Worm (Caenorhabditis elegans) whole organism, L4 larva: ENCODE measurements around the gene F26D11.1.

ENCODE experiments used
- attf-4 ChIP-seq: sonication (generic microtip); optimal IDR thresholded peaks from 3 replicates; lab custom pipeline; 2017; ENCODE audit warnings: missing biosample characterization, missing genetic modification characterization
- daf-12 ChIP-seq: fragments of 150-350 bp; optimal IDR thresholded peaks from 2 replicates; lab custom pipeline; 2014; ENCODE audit warnings: missing biosample characterization, missing genetic modification reagents, missing genetic modification characterization
- daf-19 ChIP-seq: fragments of 200-800 bp; sonication (Bioruptor generic); conservative IDR thresholded peaks from 2 replicates; pipeline ENCODE4 v1.3.6; 2022; ENCODE audit warnings: missing genetic modification characterization, missing compliant biosample characterization
- egl-43 ChIP-seq: fragments of 200-800 bp; sonication (Bioruptor generic); IDR thresholded peaks from 2 replicates; pipeline ENCODE4 v1.3.6; 2022; ENCODE audit warnings: missing genetic modification reagents, missing genetic modification characterization, missing compliant biosample characterization
- hmg-1.1 ChIP-seq: fragments of 200-800 bp; sonication (Bioruptor generic); IDR thresholded peaks from 2 replicates; pipeline ENCODE4 v1.3.6; 2022; ENCODE audit warnings: missing genetic modification reagents, missing genetic modification characterization, missing compliant biosample characterization
- mep-1 ChIP-seq: fragments of 150-350 bp; sonication (generic microtip); optimal IDR thresholded peaks from 3 replicates; lab custom pipeline; 2014; ENCODE audit warnings: missing biosample characterization, missing genetic modification characterization
- mxl-3 ChIP-seq: fragments of 200-800 bp; sonication (Bioruptor generic); optimal IDR thresholded peaks from 2 replicates; lab custom pipeline; 2018; ENCODE audit warnings: mild to moderate bottlenecking, missing genetic modification characterization, missing compliant biosample characterization
- nhr-28 ChIP-seq: fragments of 150-350 bp; optimal IDR thresholded peaks from 2 replicates; lab custom pipeline; 2014; ENCODE audit warnings: missing biosample characterization, missing genetic modification characterization
- pha-4 ChIP-seq, 2 experiments: fragments of 150-350 bp in 1 of 2; fragments of 200-800 bp in 1 of 2; sonication (Bioruptor generic) in 1 of 2; IDR thresholded peaks in 1 of 2; optimal IDR thresholded peaks in 1 of 2; 2 replicates each; pipeline versions ENCODE4 v1.3.6 to Lab custom; 2014 to 2022; ENCODE audit warnings: missing genetic modification characterization in 2 of 2, missing genetic modification reagents in 2 of 2, missing biosample characterization in 1 of 2, missing compliant biosample characterization in 1 of 2
- unc-62 ChIP-seq, 3 experiments: fragments of 150-350 bp in 1 of 3; sonication (generic microtip); optimal IDR thresholded peaks in 2 of 3; peaks in 1 of 3; 1 replicate in 1 of 3; 2 replicates in 2 of 3; lab custom pipeline; 2014 to 2017; ENCODE audit warnings: missing biosample characterization in 3 of 3, missing genetic modification characterization in 3 of 3, missing genetic modification reagents in 3 of 3, missing genotype in 1 of 3
- zag-1 ChIP-seq: fragments of 150-350 bp; optimal IDR thresholded peaks from 2 replicates; lab custom pipeline; 2014; ENCODE audit warnings: missing biosample characterization, missing genetic modification characterization

- peak; percentile 99 for TF ChIP-seq mxl-3 (GFP tag; lab: Kevin White, UChicago)
- peak in 1 of 2 experiments; percentile 99 for TF ChIP-seq unc-62 (GFP tag; optimal IDR thresholded peaks at IDR 0.05 in 1 of 2; lab: Kevin White, UChicago)
- no peak for TF ChIP-seq unc-62 (tag; optimal IDR thresholded peaks at IDR 0.05; lab: Kevin White, UChicago)
- TF ChIP-seq zag-1 (tag; lab: Kevin White, UChicago): no peak
- no peak for TF ChIP-seq attf-4 (tag; lab: Kevin White, UChicago)
- TF ChIP-seq daf-12 (tag; lab: Kevin White, UChicago): no peak
- TF ChIP-seq pha-4 (GFP tag; IDR thresholded peaks at IDR 0.05; lab: Robert Waterston, UW): no peak
- TF ChIP-seq pha-4 (tag; optimal IDR thresholded peaks at IDR 0.05; lab: Kevin White, UChicago): no peak
- TF ChIP-seq egl-43 (GFP tag; lab: Robert Waterston, UW): no peak
- TF ChIP-seq nhr-28 (tag; lab: Kevin White, UChicago): peak; percentile 75
- peak; percentile 9 for TF ChIP-seq mep-1 (tag; lab: Kevin White, UChicago)
- TF ChIP-seq daf-19: no peak
- TF ChIP-seq hmg-1.1: no peak
Measured at ce11 chrV:8026343-8026742, 45.0 kb downstream of the F26D11.1 start, which contains the start of gene F43H9.4.
